Worm (Caenorhabditis elegans) whole organism, L4 larva: ENCODE results near the gene chil-16.

Experiments
- F49E8.2 ChIP-seq: sonication (generic microtip); optimal IDR thresholded peaks from 2 replicates; lab custom pipeline; 2016; ENCODE audit warnings: missing compliant biosample characterization, mild to moderate bottlenecking, missing genetic modification characterization, borderline replicate concordance
- R02D3.7 ChIP-seq: fragments of 150-350 bp; sonication (generic microtip); optimal IDR thresholded peaks from 3 replicates; lab custom pipeline; 2014; ENCODE audit warnings: missing biosample characterization, missing genetic modification characterization
- Y105C5A.15 ChIP-seq: fragments of 200-800 bp; sonication (Bioruptor generic); IDR thresholded peaks from 2 replicates; pipeline ENCODE4 v1.3.6; 2022; ENCODE audit warnings: missing genetic modification characterization, missing compliant biosample characterization
- aha-1 ChIP-seq: fragments of 150-350 bp; peaks from one replicate; lab custom pipeline; 2014; ENCODE audit warnings: missing biosample characterization, missing genetic modification characterization
- ceh-44 ChIP-seq: fragments of 200-800 bp; sonication (Bioruptor generic); IDR thresholded peaks from 2 replicates; pipeline ENCODE4 v1.3.6; 2022; ENCODE audit warnings: missing genetic modification reagents, missing genetic modification characterization, missing compliant biosample characterization
- ceh-82 ChIP-seq: sonication (generic microtip); optimal IDR thresholded peaks from 2 replicates; lab custom pipeline; 2017; ENCODE audit warnings: missing biosample characterization, missing genetic modification characterization
- ces-1 ChIP-seq: fragments of 150-350 bp; sonication (generic microtip); optimal IDR thresholded peaks from 4 replicates; lab custom pipeline; 2014; ENCODE audit warnings: missing biosample characterization, missing genetic modification reagents, missing genetic modification characterization
- daf-16 ChIP-seq, 3 experiments: sonication (generic microtip); optimal IDR thresholded peaks; 2 replicates each; lab custom pipeline; 2016 to 2017; ENCODE audit warnings: missing genetic modification characterization in 3 of 3, missing genetic modification reagents in 3 of 3, mild to moderate bottlenecking in 2 of 3, missing compliant biosample characterization in 2 of 3, missing biosample characterization in 1 of 3, moderate library complexity in 1 of 3
- dmd-6 ChIP-seq: fragments of 200-800 bp; sonication (Bioruptor generic); IDR thresholded peaks from 2 replicates; pipeline ENCODE4 v1.3.6; 2022; ENCODE audit warnings: missing genetic modification reagents, missing genetic modification characterization, missing compliant biosample characterization
- duxl-1 ChIP-seq: sonication (generic microtip); optimal IDR thresholded peaks from 2 replicates; lab custom pipeline; 2016; ENCODE audit warnings: mild to moderate bottlenecking, missing genetic modification characterization, moderate library complexity, missing compliant biosample characterization; ENCODE audit not compliant: poor library complexity
- egl-27 ChIP-seq: sonication (generic microtip); optimal IDR thresholded peaks from 3 replicates; lab custom pipeline; 2017; ENCODE audit warnings: missing biosample characterization, missing genetic modification reagents, missing genetic modification characterization
- fkh-10 ChIP-seq: fragments of 150-350 bp; optimal IDR thresholded peaks from 2 replicates; lab custom pipeline; 2014; ENCODE audit warnings: missing biosample characterization, missing genetic modification reagents, missing genetic modification characterization
- hlh-11 ChIP-seq: fragments of 200-800 bp; sonication (Bioruptor generic); optimal IDR thresholded peaks from 2 replicates; lab custom pipeline; 2018; ENCODE audit warnings: mild to moderate bottlenecking, missing genetic modification characterization, missing compliant biosample characterization
- hlh-30 ChIP-seq: sonication (generic microtip); optimal IDR thresholded peaks from 2 replicates; lab custom pipeline; 2017; ENCODE audit warnings: antibody characterized with exemption, mild to moderate bottlenecking, missing genetic modification characterization, missing compliant biosample characterization; ENCODE audit not compliant: insufficient read depth
- hmg-1.1 ChIP-seq: fragments of 200-800 bp; sonication (Bioruptor generic); IDR thresholded peaks from 2 replicates; pipeline ENCODE4 v1.3.6; 2022; ENCODE audit warnings: missing genetic modification reagents, missing genetic modification characterization, missing compliant biosample characterization
- lin-29 ChIP-seq: fragments of 200-800 bp; sonication (Bioruptor generic); IDR thresholded peaks from 2 replicates; pipeline ENCODE4 v1.3.6; 2022; ENCODE audit warnings: missing genetic modification reagents, missing genetic modification characterization, missing compliant biosample characterization
- lin-38 ChIP-seq: fragments of 200-800 bp; sonication (Bioruptor generic); IDR thresholded peaks from 2 replicates; pipeline ENCODE4 v1.3.6; 2022; ENCODE audit warnings: missing genetic modification reagents, missing genetic modification characterization, missing compliant biosample characterization
- lsy-2 ChIP-seq, 2 experiments: fragments of 150-350 bp in 1 of 2; sonication (generic microtip) in 1 of 2; optimal IDR thresholded peaks; 2 replicates each; lab custom pipeline; 2014 to 2017; ENCODE audit warnings: missing biosample characterization in 2 of 2, missing genetic modification characterization in 2 of 2
- nhr-10 ChIP-seq: fragments of 150-350 bp; optimal IDR thresholded peaks from 2 replicates; lab custom pipeline; 2014; ENCODE audit warnings: missing biosample characterization, missing genetic modification characterization
- nhr-102 ChIP-seq: sonication (generic microtip); optimal IDR thresholded peaks from 2 replicates; lab custom pipeline; 2016; ENCODE audit warnings: mild to moderate bottlenecking, missing genetic modification characterization, moderate library complexity, missing compliant biosample characterization
- nhr-28 ChIP-seq: fragments of 150-350 bp; optimal IDR thresholded peaks from 2 replicates; lab custom pipeline; 2014; ENCODE audit warnings: missing biosample characterization, missing genetic modification characterization
- pha-4 ChIP-seq, 2 experiments: fragments of 150-350 bp in 1 of 2; fragments of 200-800 bp in 1 of 2; sonication (Bioruptor generic) in 1 of 2; IDR thresholded peaks in 1 of 2; optimal IDR thresholded peaks in 1 of 2; 2 replicates each; pipeline versions ENCODE4 v1.3.6 to Lab custom; 2014 to 2022; ENCODE audit warnings: missing genetic modification characterization in 2 of 2, missing genetic modification reagents in 2 of 2, missing biosample characterization in 1 of 2, missing compliant biosample characterization in 1 of 2
- snpc-1.2 ChIP-seq: fragments of 200-800 bp; sonication (Bioruptor generic); IDR thresholded peaks from 2 replicates; pipeline ENCODE4 v1.3.6; 2022; ENCODE audit warnings: missing genetic modification reagents, missing genetic modification characterization, missing compliant biosample characterization
- unc-62 ChIP-seq, 3 experiments: fragments of 150-350 bp in 1 of 3; sonication (generic microtip); optimal IDR thresholded peaks in 2 of 3; peaks in 1 of 3; 1 replicate in 1 of 3; 2 replicates in 2 of 3; lab custom pipeline; 2014 to 2017; ENCODE audit warnings: missing biosample characterization in 3 of 3, missing genetic modification characterization in 3 of 3, missing genetic modification reagents in 3 of 3, missing genotype in 1 of 3
- vab-7 ChIP-seq: fragments of 200-800 bp; sonication (Bioruptor generic); IDR thresholded peaks from 2 replicates; pipeline ENCODE4 v1.3.6; 2022; ENCODE audit warnings: missing genetic modification reagents, missing genetic modification characterization, missing compliant biosample characterization
- zfp-2 ChIP-seq: sonication (generic microtip); optimal IDR thresholded peaks from 2 replicates; lab custom pipeline; 2016; ENCODE audit warnings: mild to moderate bottlenecking, missing genetic modification characterization, missing compliant biosample characterization
- zip-11 ChIP-seq: fragments of 200-800 bp; sonication (Bioruptor generic); IDR thresholded peaks from 2 replicates; pipeline ENCODE4 v1.3.6; 2022; ENCODE audit warnings: missing genetic modification characterization, missing compliant biosample characterization

Gene chil-16

DNA sequence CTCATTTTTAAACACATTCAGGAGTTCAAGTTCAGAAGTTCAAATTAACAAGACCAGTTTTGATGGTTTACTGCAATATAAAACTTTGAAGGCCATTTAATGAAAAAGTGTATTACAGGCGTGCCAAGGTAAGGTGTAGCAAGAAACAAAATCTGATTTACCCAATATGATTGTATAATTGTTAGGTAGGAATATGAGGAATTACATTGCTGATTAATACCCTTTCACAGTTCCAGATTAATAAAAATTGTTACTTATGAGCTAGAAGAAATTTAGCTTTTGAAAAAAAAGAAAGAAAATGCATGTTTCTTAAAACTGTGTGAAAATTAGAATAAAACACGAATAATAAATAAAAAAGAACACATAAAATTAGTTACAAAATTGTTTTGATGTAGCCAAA is 8.1 kb downstream of the chil-16 start, which contains the start of gene kin-15:
TSS of gene kin-15 (minus strand) at position 101 of the 400 bp plus-strand sequence.
- no peak for TF ChIP-seq nhr-102 (tag; lab: Kevin White, UChicago)
- TF ChIP-seq aha-1: no peak
- no peak for TF ChIP-seq hmg-1.1 (GFP tag; lab: Robert Waterston, UW)
- TF ChIP-seq zfp-2 (tag; lab: Kevin White, UChicago): no peak
- TF ChIP-seq zip-11 (GFP tag; lab: Robert Waterston, UW): no peak

DNA sequence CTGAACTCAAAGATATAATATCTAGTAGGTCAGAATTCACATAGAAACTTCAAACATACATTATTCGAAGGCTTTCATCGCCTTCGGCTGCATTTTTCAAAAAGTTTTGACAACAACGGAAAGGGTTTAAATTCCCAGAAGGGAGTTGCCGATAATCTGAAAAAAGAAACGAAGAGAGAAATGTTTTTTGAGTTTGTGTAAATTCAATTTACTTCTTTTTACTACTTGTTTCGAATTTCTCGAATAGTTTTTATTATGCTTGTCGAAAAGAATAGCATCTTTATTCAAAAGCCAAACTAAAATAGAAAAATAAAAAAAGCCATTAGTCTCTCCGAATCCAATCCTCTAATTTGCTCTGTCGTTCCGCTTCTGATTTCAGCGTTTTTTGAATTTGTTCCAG is 10.6 kb downstream of the chil-16 start:
- TF ChIP-seq vab-7 (GFP tag; lab: Robert Waterston, UW) (no peak), fkh-10 (GFP tag; lab: Kevin White, UChicago) (peak; percentile 42), aha-1 (no peak), ces-1 (peak; percentile 37)

ce11 chrII:9427644-9428043 is 14.1 kb downstream of the chil-16 start, which contains the start of gene M176.5:
Gene M176.5, minus strand, starts transcription at chrII:9427744.
- no peak for TF ChIP-seq zfp-2 (tag; lab: Kevin White, UChicago)
- no peak for TF ChIP-seq nhr-10 (tag; lab: Kevin White, UChicago)
- no peak for TF ChIP-seq lin-29 (GFP tag; lab: Robert Waterston, UW)
- no peak for TF ChIP-seq hlh-11
- TF ChIP-seq pha-4 (GFP tag; IDR thresholded peaks at IDR 0.05; lab: Robert Waterston, UW): no peak
- peak; percentile 42 for TF ChIP-seq pha-4 (tag; optimal IDR thresholded peaks at IDR 0.05; lab: Kevin White, UChicago)
- peak in 1 of 2 experiments; percentile 44 for TF ChIP-seq unc-62 (GFP tag; optimal IDR thresholded peaks at IDR 0.05 in 1 of 2; lab: Kevin White, UChicago)
- no peak for TF ChIP-seq unc-62 (tag; optimal IDR thresholded peaks at IDR 0.05; lab: Kevin White, UChicago)
- TF ChIP-seq Y105C5A.15 (GFP tag; lab: Robert Waterston, UW): no peak
- TF ChIP-seq, all 104 proteins: peak for 2

- no peak for TF ChIP-seq egl-27 (tag; lab: Kevin White, UChicago)
- no peak for TF ChIP-seq lin-38 (GFP tag; lab: Robert Waterston, UW)
Observed at ce11 chrII:9426076-9426475, 15.7 kb downstream of the chil-16 start, which contains the start of gene M176.10. Gene M176.10, minus strand, starts transcription at chrII:9426176.

ce11 chrII:9421969-9422368 is 19.8 kb downstream of the chil-16 start, which contains the start of gene M176.11:
Gene M176.11, plus strand, starts transcription at chrII:9422269.
- TF ChIP-seq Y105C5A.15 (GFP tag; lab: Robert Waterston, UW): no peak
- no peak for TF ChIP-seq F49E8.2 (tag; lab: Kevin White, UChicago)
- TF ChIP-seq snpc-1.2 (GFP tag; lab: Robert Waterston, UW): no peak

DNA sequence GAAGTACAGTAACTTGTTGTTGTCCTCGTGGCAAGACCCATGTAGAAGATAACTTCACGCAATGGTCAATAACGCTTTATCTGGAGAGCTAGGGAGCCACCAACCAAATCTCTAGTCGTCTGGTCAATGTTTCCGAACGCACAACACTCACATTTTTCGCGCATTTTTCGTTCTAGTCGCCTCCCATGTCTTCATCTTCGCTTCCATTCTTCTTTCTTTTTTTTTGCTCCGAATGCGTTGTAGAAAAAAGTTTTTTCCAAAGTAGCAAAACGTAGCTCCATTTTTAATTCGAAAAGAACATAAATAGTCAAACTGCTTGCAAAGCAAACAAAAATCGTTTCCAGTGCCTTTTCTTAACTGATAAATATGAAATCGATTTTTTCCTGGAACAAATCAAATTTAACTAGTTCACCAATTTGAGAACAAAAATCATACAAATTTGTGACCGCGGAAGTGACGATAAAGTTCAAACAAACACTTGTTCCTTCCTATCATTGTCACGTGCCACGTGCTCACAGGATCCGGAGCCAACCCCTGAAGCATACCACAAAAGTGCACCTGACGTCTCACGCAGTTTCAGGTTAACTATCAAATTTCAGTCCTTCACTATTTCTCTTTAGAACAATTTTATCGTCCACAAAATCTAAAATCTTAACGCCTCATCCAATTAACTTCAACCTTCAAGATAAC is 22.8 kb downstream of the chil-16 start:
- peak; percentile 58 for TF ChIP-seq dmd-6 (GFP tag; lab: Robert Waterston, UW)
- TF ChIP-seq hlh-11: peak; percentile 3
- no peak for TF ChIP-seq egl-27 (tag; lab: Kevin White, UChicago)
- peak in 1 of 2 experiments; percentile 91 for TF ChIP-seq unc-62 (GFP tag; optimal IDR thresholded peaks at IDR 0.05 in 1 of 2; lab: Kevin White, UChicago)
- TF ChIP-seq unc-62 (tag; optimal IDR thresholded peaks at IDR 0.05; lab: Kevin White, UChicago): no peak
- TF ChIP-seq ceh-82 (tag; lab: Kevin White, UChicago): no peak
- peak; percentile 37 for TF ChIP-seq nhr-28 (tag; lab: Kevin White, UChicago)
- no peak for TF ChIP-seq duxl-1 (tag; lab: Kevin White, UChicago)
- no peak for TF ChIP-seq daf-16 (GFP tag; optimal IDR thresholded peaks at IDR 0.05; lab: Kevin White, UChicago)
- TF ChIP-seq daf-16 (tag; optimal IDR thresholded peaks at IDR 0.05; lab: Kevin White, UChicago): peak; percentile 10
- peak; percentile 24 for TF ChIP-seq hlh-30 (tag; lab: Kevin White, UChicago)
- no peak for TF ChIP-seq lsy-2 (tag; optimal IDR thresholded peaks at IDR 0.05; lab: Kevin White, UChicago)
- TF ChIP-seq R02D3.7: no peak
- TF ChIP-seq ceh-44 (GFP tag; lab: Robert Waterston, UW): no peak
